Comparison of ENCODE assay signal across 2 fruit fly cellular contexts in the genomic region with DNA sequence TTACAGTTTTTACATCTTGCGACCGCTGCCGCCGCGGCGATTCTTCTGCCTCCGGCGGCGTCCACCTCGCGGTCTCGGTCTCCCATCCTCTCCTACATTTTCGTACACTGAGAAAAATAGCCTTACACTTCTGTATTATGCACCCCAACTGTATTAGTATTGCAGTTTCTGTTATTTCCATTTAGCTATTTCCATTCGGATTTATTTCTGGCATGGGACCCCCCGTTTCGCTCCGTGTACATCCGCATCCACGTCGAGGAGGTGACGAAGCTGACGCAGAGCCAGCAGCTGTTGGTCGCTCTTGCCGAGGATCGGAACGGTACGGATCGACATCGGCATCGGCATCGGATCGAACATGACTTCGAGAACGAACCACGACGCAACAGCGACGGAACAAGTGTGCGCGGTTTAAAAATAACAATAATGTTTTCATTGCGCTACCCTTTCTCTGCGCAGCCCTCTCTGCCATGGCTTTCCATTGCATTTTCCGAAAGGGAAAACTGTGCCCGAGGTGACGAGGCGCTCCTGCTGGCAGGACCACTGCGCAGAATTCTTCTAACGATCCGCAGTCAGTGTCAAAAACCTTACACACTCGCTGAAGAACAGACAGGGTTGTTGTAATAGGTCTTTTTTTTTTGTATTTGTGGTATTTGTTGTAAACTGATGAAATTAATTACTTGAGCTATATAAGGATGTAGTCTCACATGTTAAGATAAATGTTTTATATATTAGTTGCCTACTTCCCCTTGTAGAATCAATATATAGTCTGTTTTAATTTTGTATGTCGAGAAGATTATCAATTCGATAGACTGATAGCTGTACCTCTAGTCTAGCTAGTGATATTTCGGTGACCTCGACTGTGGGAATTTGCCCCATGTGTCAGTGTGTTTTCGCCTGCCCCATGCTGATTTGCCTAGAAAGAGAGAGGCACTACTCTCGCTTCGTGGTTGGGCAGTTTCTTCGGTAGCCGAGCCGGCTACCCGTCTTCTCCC.
A peak's percentile ranks its signal among the peaks of the same experiment; 100 is the strongest.
TF ChIP-seq lines count a peak whose summit lies in the region.

No protein-coding gene starts in this region.

TF ChIP-seq in whole organism, embryonic, 481 proteins besides CTCF, POLR2A, EP300 and RAD21 (continued from another document and continues in another):
- TF ChIP-seq CG5953 (GFP tag; IDR thresholded peaks at IDR 0.05; lab: Robert Waterston, UW) = peak; percentile 85
- peak; percentile 52 for TF ChIP-seq Max (GFP tag; optimal IDR thresholded peaks at IDR 0.05; lab: Kevin White, UChicago)
- peak; percentile 86 for TF ChIP-seq Sox102F (GFP tag; optimal IDR thresholded peaks at IDR 0.05; lab: Kevin White, UChicago)
- peak; percentile 83 for TF ChIP-seq CG11504 (tag; optimal IDR thresholded peaks at IDR 0.05; lab: Kevin White, UChicago)
- TF ChIP-seq CG18619 (GFP tag; optimal IDR thresholded peaks at IDR 0.05; lab: Kevin White, UChicago) = peak; percentile 89
- TF ChIP-seq eyg (GFP tag; optimal IDR thresholded peaks at IDR 0.05; lab: Kevin White, UChicago) = peak; percentile 79
- peak; percentile 94 for TF ChIP-seq dysf (GFP tag; IDR thresholded peaks at IDR 0.05; lab: Robert Waterston, UW)
- no peak for TF ChIP-seq mld (GFP tag; IDR thresholded peaks at IDR 0.05; lab: Robert Waterston, UW; ENCODE audit: partially characterized antibody)
- TF ChIP-seq CG9437 (GFP tag; optimal IDR thresholded peaks at IDR 0.05; lab: Kevin White, UChicago) = peak; percentile 53
- peak; percentile 92 for TF ChIP-seq pnt (GFP tag; optimal IDR thresholded peaks at IDR 0.05; lab: Kevin White, UChicago)
- TF ChIP-seq cato (GFP tag; optimal IDR thresholded peaks at IDR 0.05; lab: Kevin White, UChicago; ENCODE audit: borderline replicate concordance) = peak; percentile 61
- peak; percentile 40 for TF ChIP-seq CG2116 (GFP tag; optimal IDR thresholded peaks at IDR 0.05; lab: Kevin White, UChicago)
- TF ChIP-seq Awh (GFP tag; IDR thresholded peaks at IDR 0.05; lab: Robert Waterston, UW) = peak; percentile 84
- peak; percentile 87 for TF ChIP-seq CG7372 (GFP tag; IDR thresholded peaks at IDR 0.05; lab: Robert Waterston, UW)
- TF ChIP-seq ac (GFP tag; optimal IDR thresholded peaks at IDR 0.05; lab: Kevin White, UChicago) = peak; percentile 71
- TF ChIP-seq CG10654 (GFP tag; optimal IDR thresholded peaks at IDR 0.05; lab: Kevin White, UChicago) = peak; percentile 89
- peak; percentile 76 for TF ChIP-seq tio (GFP tag; optimal IDR thresholded peaks at IDR 0.05; lab: Kevin White, UChicago)
- TF ChIP-seq ken (GFP tag; IDR thresholded peaks at IDR 0.05; lab: Robert Waterston, UW) = peak; percentile 93
- no peak for TF ChIP-seq Hr39 (optimal IDR thresholded peaks at IDR 0.05; lab: Kevin White, UChicago)
- peak; percentile 89 for TF ChIP-seq Dip3 (GFP tag; optimal IDR thresholded peaks at IDR 0.05; lab: Kevin White, UChicago)
- peak; percentile 86 for TF ChIP-seq esg (GFP tag; conservative IDR thresholded peaks at IDR 0.05; lab: Robert Waterston, UW)
- TF ChIP-seq nom (GFP tag; optimal IDR thresholded peaks at IDR 0.05; lab: Kevin White, UChicago) = peak; percentile 84
- TF ChIP-seq org-1 (GFP tag; optimal IDR thresholded peaks at IDR 0.05; lab: Kevin White, UChicago) = peak; percentile 86
- peak; percentile 37 for TF ChIP-seq CG17186 (GFP tag; optimal IDR thresholded peaks at IDR 0.05; lab: Kevin White, UChicago)
- peak; percentile 85 for TF ChIP-seq CG12219 (GFP tag; optimal IDR thresholded peaks at IDR 0.05; lab: Kevin White, UChicago)
- TF ChIP-seq cwo (GFP tag; optimal IDR thresholded peaks at IDR 0.05; lab: Kevin White, UChicago) = peak; percentile 83
- peak; percentile 84 for TF ChIP-seq ash1 (GFP tag; optimal IDR thresholded peaks at IDR 0.05; lab: Kevin White, UChicago)
- TF ChIP-seq ttk (GFP tag; IDR thresholded peaks at IDR 0.05; lab: Robert Waterston, UW) = peak; percentile 87
- TF ChIP-seq ERR (GFP tag; optimal IDR thresholded peaks at IDR 0.05; lab: Kevin White, UChicago) = peak; percentile 89
- peak; percentile 89; the same call in 2 of the 3 replicates for TF ChIP-seq CG3726 (GFP tag; IDR thresholded peaks at IDR 0.05; lab: Robert Waterston, UW)
- peak; percentile 70 for TF ChIP-seq Doc2 (GFP tag; IDR thresholded peaks at IDR 0.05; lab: Robert Waterston, UW)
- TF ChIP-seq CG6689 (GFP tag; IDR thresholded peaks at IDR 0.05; lab: Robert Waterston, UW) = peak; percentile 88
- TF ChIP-seq unc-4 (GFP tag; IDR thresholded peaks at IDR 0.05; lab: Robert Waterston, UW; ENCODE audit: partially characterized antibody) = no peak
- peak; percentile 87 for TF ChIP-seq CG12155 (GFP tag; optimal IDR thresholded peaks at IDR 0.05; lab: Kevin White, UChicago)
- peak; percentile 94 for TF ChIP-seq slbo (GFP tag; IDR thresholded peaks at IDR 0.05; lab: Robert Waterston, UW)
- TF ChIP-seq chm (GFP tag; IDR thresholded peaks at IDR 0.05; lab: Robert Waterston, UW) = peak; percentile 95
- peak; percentile 91 for TF ChIP-seq dmrt11E (tag; optimal IDR thresholded peaks at IDR 0.05; lab: Kevin White, UChicago)
- peak; percentile 13 for TF ChIP-seq abd-A (tag; optimal IDR thresholded peaks at IDR 0.05; lab: Kevin White, UChicago)
- TF ChIP-seq gcm (GFP tag; optimal IDR thresholded peaks at IDR 0.05; lab: Kevin White, UChicago) = peak; percentile 89
- peak; percentile 79 for TF ChIP-seq toy (GFP tag; IDR thresholded peaks at IDR 0.05; lab: Robert Waterston, UW)
- peak; percentile 87 for TF ChIP-seq HmgD (GFP tag; optimal IDR thresholded peaks at IDR 0.05; lab: Kevin White, UChicago)
- TF ChIP-seq pzg (GFP tag; optimal IDR thresholded peaks at IDR 0.05; lab: Kevin White, UChicago) = peak; percentile 8
- TF ChIP-seq chn (GFP tag; optimal IDR thresholded peaks at IDR 0.05; lab: Kevin White, UChicago) = peak; percentile 93
- no peak for TF ChIP-seq BEAF-32 (GFP tag; optimal IDR thresholded peaks at IDR 0.05; lab: Kevin White, UChicago)
- peak; percentile 83 for TF ChIP-seq nmo (GFP tag; optimal IDR thresholded peaks at IDR 0.05; lab: Kevin White, UChicago)
- no peak for TF ChIP-seq Dip2 (GFP tag; IDR thresholded peaks at IDR 0.05; lab: Robert Waterston, UW)
- peak; percentile 94 for TF ChIP-seq CG7786 (GFP tag; optimal IDR thresholded peaks at IDR 0.05; lab: Kevin White, UChicago)
- peak; percentile 95 for TF ChIP-seq CG1603 (tag; optimal IDR thresholded peaks at IDR 0.05; lab: Kevin White, UChicago)
- peak; percentile 7 for TF ChIP-seq Sry-β (GFP tag; optimal IDR thresholded peaks at IDR 0.05; lab: Kevin White, UChicago)
- peak; percentile 92 for TF ChIP-seq rib (GFP tag; IDR thresholded peaks at IDR 0.05; lab: Robert Waterston, UW)
- peak; percentile 90 for TF ChIP-seq CG30403 (GFP tag; optimal IDR thresholded peaks at IDR 0.05; lab: Kevin White, UChicago)
- peak; percentile 94 for TF ChIP-seq CG15696 (tag; optimal IDR thresholded peaks at IDR 0.05; lab: Kevin White, UChicago)
- no peak for TF ChIP-seq pan (optimal IDR thresholded peaks at IDR 0.05; lab: Kevin White, UChicago)
- TF ChIP-seq pan (GFP tag; optimal IDR thresholded peaks at IDR 0.05 in 1 of 2, IDR thresholded peaks at IDR 0.05 in 1 of 2) = peak in 1 of 2 experiments; percentile 91
- TF ChIP-seq Hr51 (GFP tag; optimal IDR thresholded peaks at IDR 0.05; lab: Kevin White, UChicago) = peak; percentile 85 to 91
- TF ChIP-seq Camta (GFP tag; optimal IDR thresholded peaks at IDR 0.05; lab: Kevin White, UChicago) = peak; percentile 86
- peak; percentile 34; the same call in 1 of the 2 replicates for TF ChIP-seq CG10321 (GFP tag; IDR thresholded peaks at IDR 0.05; lab: Robert Waterston, UW)
- no peak for TF ChIP-seq fru (optimal IDR thresholded peaks at IDR 0.05; lab: Kevin White, UChicago)
- peak; percentile 88 for TF ChIP-seq NfI (GFP tag; optimal IDR thresholded peaks at IDR 0.05; lab: Kevin White, UChicago)

TF ChIP-seq in whole organism, prepupa, 60 proteins besides CTCF, POLR2A, EP300 and RAD21 (continued from another document):
- TF ChIP-seq Hr4 (GFP tag; optimal IDR thresholded peaks at IDR 0.05; lab: Kevin White, UChicago) (peak; percentile 90), Smox (GFP tag; optimal IDR thresholded peaks at IDR 0.05; lab: Kevin White, UChicago) (no peak), dac (GFP tag; optimal IDR thresholded peaks at IDR 0.05; lab: Kevin White, UChicago) (peak; percentile 72), fd85E (GFP tag; optimal IDR thresholded peaks at IDR 0.05; lab: Kevin White, UChicago) (peak; percentile 26), CG16779 (tag; optimal IDR thresholded peaks at IDR 0.05; lab: Kevin White, UChicago) (peak; percentile 80), CG11762 (GFP tag; optimal IDR thresholded peaks at IDR 0.05; lab: Kevin White, UChicago; ENCODE audit: insufficient read depth) (peak; percentile 51), Hr38 (GFP tag; optimal IDR thresholded peaks at IDR 0.05; lab: Kevin White, UChicago) (peak; percentile 9), pdm3 (GFP tag; optimal IDR thresholded peaks at IDR 0.05; lab: Kevin White, UChicago) (peak; percentile 86), ss (GFP tag; optimal IDR thresholded peaks at IDR 0.05; lab: Kevin White, UChicago) (peak; percentile 75 to 85), Ets96B (tag; optimal IDR thresholded peaks at IDR 0.05; lab: Kevin White, UChicago) (peak; percentile 85), CG1621 (tag; optimal IDR thresholded peaks at IDR 0.05; lab: Kevin White, UChicago) (peak; percentile 88), CG8632 (GFP tag; optimal IDR thresholded peaks at IDR 0.05; lab: Kevin White, UChicago) (peak; percentile 72)
